Worm (Caenorhabditis elegans) whole organism, young adult: ENCODE data around the gene clec-254.

ENCODE experiments used
- B0019.2 ChIP-seq: fragments of 200-800 bp; sonication (Bioruptor generic); conservative IDR thresholded peaks from 2 replicates; pipeline ENCODE4 v1.3.6; 2022; ENCODE audit warnings: missing genetic modification reagents, missing genetic modification characterization, missing compliant biosample characterization
- B0035.1 ChIP-seq: sonication (generic microtip); optimal IDR thresholded peaks from 2 replicates; lab custom pipeline; 2016; ENCODE audit warnings: missing genetic modification characterization, mild to moderate bottlenecking, missing compliant biosample characterization, missing genotype, missing genetic modification reagents
- F37B4.10 ChIP-seq: fragments of 200-800 bp; sonication (Bioruptor generic); IDR thresholded peaks from 2 replicates; pipeline ENCODE4 v1.3.6; 2022; ENCODE audit warnings: missing genetic modification characterization, missing compliant biosample characterization
- Y56A3A.18 ChIP-seq: fragments of 200-800 bp; sonication (Bioruptor generic); IDR thresholded peaks from 2 replicates; pipeline ENCODE4 v1.3.6; 2022; ENCODE audit warnings: missing genetic modification reagents, missing genetic modification characterization, missing compliant biosample characterization
- Y95B8A.8 ChIP-seq: fragments of 200-800 bp; sonication (Bioruptor generic); IDR thresholded peaks from 2 replicates; pipeline ENCODE4 v1.3.6; 2022; ENCODE audit warnings: missing genetic modification reagents, missing genetic modification characterization, missing compliant biosample characterization
- ZK185.1 ChIP-seq: sonication (generic microtip); optimal IDR thresholded peaks from 2 replicates; lab custom pipeline; 2016; ENCODE audit warnings: mild to moderate bottlenecking, missing genetic modification characterization, missing compliant biosample characterization; ENCODE audit not compliant: poor library complexity, severe bottlenecking
- aptf-3 ChIP-seq: fragments of 200-800 bp; sonication (Bioruptor generic); IDR thresholded peaks from 2 replicates; pipeline ENCODE4 v1.3.6; 2022; ENCODE audit warnings: missing genetic modification characterization, missing compliant biosample characterization
- attf-3 ChIP-seq: fragments of 200-800 bp; sonication (Bioruptor generic); conservative IDR thresholded peaks from 2 replicates; pipeline ENCODE4 v1.3.6; 2022; ENCODE audit warnings: missing genetic modification reagents, missing genetic modification characterization, missing compliant biosample characterization
- attf-6 ChIP-seq: fragments of 200-800 bp; sonication (Bioruptor generic); IDR thresholded peaks from 2 replicates; pipeline ENCODE4 v1.3.6; 2022; ENCODE audit warnings: missing genetic modification reagents, missing genetic modification characterization, missing compliant biosample characterization
- bed-2 ChIP-seq: fragments of 200-800 bp; sonication (Bioruptor generic); IDR thresholded peaks from 2 replicates; pipeline ENCODE4 v1.3.6; 2022; ENCODE audit warnings: missing genetic modification reagents, missing genetic modification characterization, missing compliant biosample characterization
- cebp-1 ChIP-seq, 2 experiments: fragments of 200-800 bp in 1 of 2; sonication (Bioruptor generic) in 1 of 2; sonication (generic microtip) in 1 of 2; IDR thresholded peaks in 1 of 2; optimal IDR thresholded peaks in 1 of 2; 2 replicates each; pipeline versions ENCODE4 v1.3.6 to Lab custom; 2017 to 2022; ENCODE audit warnings: missing compliant biosample characterization in 2 of 2, missing genetic modification characterization in 2 of 2, mild to moderate bottlenecking in 1 of 2, missing genetic modification reagents in 1 of 2, moderate library complexity in 1 of 2
- ceh-79 ChIP-seq: sonication (generic microtip); optimal IDR thresholded peaks from 2 replicates; lab custom pipeline; 2017; ENCODE audit warnings: mild to moderate bottlenecking, missing genetic modification characterization, missing compliant biosample characterization
- die-1 ChIP-seq: sonication (generic microtip); optimal IDR thresholded peaks from 2 replicates; lab custom pipeline; 2016; ENCODE audit warnings: missing genotype, mild to moderate bottlenecking, missing genetic modification characterization, missing compliant biosample characterization
- dox-1 ChIP-seq: fragments of 200-800 bp; sonication (Bioruptor generic); IDR thresholded peaks from 2 replicates; pipeline ENCODE4 v1.3.6; 2022; ENCODE audit warnings: missing genetic modification reagents, missing genetic modification characterization, missing compliant biosample characterization
- egl-18 ChIP-seq: fragments of 200-800 bp; sonication (Bioruptor generic); IDR thresholded peaks from 2 replicates; pipeline ENCODE4 v1.3.6; 2022; ENCODE audit warnings: missing genetic modification reagents, missing genetic modification characterization, missing compliant biosample characterization
- fkh-3 ChIP-seq: sonication (generic microtip); optimal IDR thresholded peaks from 2 replicates; lab custom pipeline; 2016; ENCODE audit warnings: mild to moderate bottlenecking, missing genetic modification characterization, missing compliant biosample characterization
- hsf-1 ChIP-seq: fragments of 200-800 bp; sonication (Bioruptor generic); IDR thresholded peaks from 2 replicates; pipeline ENCODE4 v1.3.6; 2022; ENCODE audit warnings: missing genetic modification reagents, missing genetic modification characterization, missing compliant biosample characterization
- let-607 ChIP-seq, 2 experiments: fragments of 200-800 bp in 1 of 2; sonication (Bioruptor generic) in 1 of 2; sonication (generic microtip) in 1 of 2; optimal IDR thresholded peaks; 2 replicates each; lab custom pipeline; 2016 to 2018; ENCODE audit warnings: mild to moderate bottlenecking in 2 of 2, missing compliant biosample characterization in 2 of 2, missing genetic modification characterization in 2 of 2, moderate library complexity in 2 of 2, missing genotype in 1 of 2
- lin-26 ChIP-seq: fragments of 200-800 bp; sonication (Bioruptor generic); IDR thresholded peaks from 2 replicates; pipeline ENCODE4 v1.3.6; 2022; ENCODE audit warnings: missing genetic modification reagents, missing genetic modification characterization, missing compliant biosample characterization
- lin-40 ChIP-seq: sonication (generic microtip); optimal IDR thresholded peaks from 2 replicates; lab custom pipeline; 2016; ENCODE audit warnings: missing genetic modification characterization, mild to moderate bottlenecking, missing compliant biosample characterization, missing genotype, missing genetic modification reagents
- madf-10 ChIP-seq: sonication (generic microtip); optimal IDR thresholded peaks from 2 replicates; lab custom pipeline; 2016; ENCODE audit warnings: mild to moderate bottlenecking, missing genetic modification characterization, missing compliant biosample characterization
- mxl-1 ChIP-seq: sonication (generic microtip); optimal IDR thresholded peaks from 2 replicates; lab custom pipeline; 2016; ENCODE audit warnings: missing genetic modification characterization, missing compliant biosample characterization
- nfya-1 ChIP-seq: sonication (generic microtip); optimal IDR thresholded peaks from 2 replicates; lab custom pipeline; 2017; ENCODE audit warnings: antibody characterized with exemption, missing compliant biosample characterization, missing genetic modification characterization, borderline replicate concordance; ENCODE audit not compliant: insufficient read depth
- nhr-120 ChIP-seq: fragments of 200-800 bp; sonication (Bioruptor generic); IDR thresholded peaks from 2 replicates; pipeline ENCODE4 v1.3.6; 2022; ENCODE audit warnings: missing genetic modification characterization, missing compliant biosample characterization
- nhr-179 ChIP-seq: sonication (generic microtip); optimal IDR thresholded peaks from 2 replicates; lab custom pipeline; 2016; ENCODE audit warnings: mild to moderate bottlenecking, missing genetic modification characterization, missing compliant biosample characterization
- pbrm-1 ChIP-seq: fragments of 200-800 bp; sonication (Bioruptor generic); IDR thresholded peaks from 2 replicates; pipeline ENCODE4 v1.3.6; 2022; ENCODE audit warnings: missing genetic modification reagents, missing genetic modification characterization, missing compliant biosample characterization
- pha-4 ChIP-seq: fragments of 150-350 bp; sonication (generic microtip); optimal IDR thresholded peaks from 2 replicates; lab custom pipeline; 2014; ENCODE audit warnings: missing biosample characterization, missing genetic modification reagents, missing genetic modification characterization
- rcor-1 ChIP-seq: fragments of 200-800 bp; sonication (Bioruptor generic); IDR thresholded peaks from 2 replicates; pipeline ENCODE4 v1.3.6; 2022; ENCODE audit warnings: missing genetic modification reagents, missing genetic modification characterization, missing compliant biosample characterization
- repo-1 ChIP-seq: sonication (generic microtip); optimal IDR thresholded peaks from 2 replicates; lab custom pipeline; 2017; ENCODE audit warnings: mild to moderate bottlenecking, missing genetic modification characterization, missing compliant biosample characterization
- snpc-1.1 ChIP-seq: sonication (generic microtip); optimal IDR thresholded peaks from 2 replicates; lab custom pipeline; 2017; ENCODE audit warnings: missing genetic modification characterization, mild to moderate bottlenecking, missing compliant biosample characterization, antibody characterized with exemption, moderate library complexity, missing genotype, missing genetic modification reagents; ENCODE audit not compliant: insufficient read depth
- sptf-2 ChIP-seq: fragments of 200-800 bp; sonication (Bioruptor generic); optimal IDR thresholded peaks from 2 replicates; lab custom pipeline; 2018; ENCODE audit warnings: mild to moderate bottlenecking, missing genetic modification characterization, missing compliant biosample characterization
- tlf-1 ChIP-seq: fragments of 200-800 bp; sonication (Bioruptor generic); optimal IDR thresholded peaks from 2 replicates; lab custom pipeline; 2018; ENCODE audit warnings: mild to moderate bottlenecking, missing genetic modification characterization, missing compliant biosample characterization
- unc-62 ChIP-seq: fragments of 150-350 bp; optimal IDR thresholded peaks from 2 replicates; lab custom pipeline; 2014; ENCODE audit warnings: missing biosample characterization, missing genetic modification reagents, missing genetic modification characterization
- zfh-2 ChIP-seq: fragments of 200-800 bp; sonication (Bioruptor generic); conservative IDR thresholded peaks from 2 replicates; pipeline ENCODE4 v1.3.6; 2022; ENCODE audit warnings: missing genetic modification reagents, missing genetic modification characterization, missing compliant biosample characterization
- ztf-6 ChIP-seq: fragments of 200-800 bp; sonication (Bioruptor generic); IDR thresholded peaks from 2 replicates; pipeline ENCODE4 v1.3.6; 2022; ENCODE audit warnings: missing genetic modification reagents, missing genetic modification characterization, missing compliant biosample characterization

Gene clec-254

DNA sequence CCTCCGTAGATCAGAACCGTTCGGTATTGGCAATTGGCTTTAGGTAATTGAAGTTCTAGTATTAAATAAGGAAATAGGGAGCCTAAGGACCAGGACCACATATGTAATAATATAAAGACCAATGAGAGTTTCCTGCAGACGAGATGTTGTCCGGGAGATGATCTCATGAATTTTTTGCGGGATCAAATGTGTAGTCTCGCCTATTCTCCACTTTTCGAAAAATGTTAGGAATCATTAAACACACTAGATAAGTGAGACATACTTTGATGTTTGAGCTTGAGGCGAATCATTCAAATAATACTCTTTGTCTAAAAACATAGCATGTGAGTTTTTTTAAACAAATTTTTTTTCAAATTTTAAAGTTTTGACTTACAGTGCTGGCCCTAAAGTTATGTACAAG lies 1.2 kb downstream of the clec-254 start, which contains the start of gene F11D11.6:
Gene F11D11.6 (minus strand): TSS at position 101 of the 400 bp plus-strand sequence.
- TF ChIP-seq let-607 (tag; optimal IDR thresholded peaks at IDR 0.05; lab: Kevin White, UChicago) = no peak
- no peak for TF ChIP-seq bed-2 (GFP tag; lab: Robert Waterston, UW)
- no peak for TF ChIP-seq hsf-1
- no peak for TF ChIP-seq B0035.1
- no peak for TF ChIP-seq ztf-6 (GFP tag; lab: Robert Waterston, UW)
- no peak for TF ChIP-seq ceh-79 (tag; lab: Kevin White, UChicago)
- no peak for TF ChIP-seq egl-18
- TF ChIP-seq fkh-3 (tag; lab: Kevin White, UChicago) = no peak
- no peak for TF ChIP-seq die-1
- TF ChIP-seq attf-6 (GFP tag; lab: Robert Waterston, UW) = no peak
- no peak for TF ChIP-seq pha-4 (tag; lab: Kevin White, UChicago)
- no peak for TF ChIP-seq snpc-1.1

DNA sequence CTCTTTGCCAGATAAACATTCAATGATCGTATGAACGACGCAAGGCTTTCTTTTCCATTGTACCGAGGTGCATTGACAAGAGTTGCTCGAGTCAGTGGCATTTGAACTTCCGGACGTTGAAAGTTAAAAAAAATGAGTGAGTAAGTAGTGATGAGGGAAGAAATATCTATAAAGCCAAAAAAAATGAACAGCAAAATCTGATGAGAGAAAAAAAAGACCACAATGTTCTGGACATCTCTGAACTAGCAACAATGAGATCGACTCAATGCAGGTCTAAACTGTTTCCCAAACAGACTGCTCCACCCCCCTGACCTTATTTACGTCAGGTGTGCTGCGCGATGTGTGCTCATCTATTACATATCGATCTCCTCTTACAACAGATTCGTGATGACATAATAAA lies 3.8 kb downstream of the clec-254 start, which contains the start of the genes F11D11.21 and F11D11.12:
Gene F11D11.21 (minus strand): TSS at position 101 of the 400 bp plus-strand sequence.
Gene F11D11.12 (minus strand): TSS at position 238 of the 400 bp plus-strand sequence.
- no peak for TF ChIP-seq nfya-1 (tag; lab: Kevin White, UChicago)
- no peak for TF ChIP-seq tlf-1 (GFP tag; lab: Kevin White, UChicago)
- no peak for TF ChIP-seq unc-62 (GFP tag; lab: Kevin White, UChicago)
- no peak for TF ChIP-seq aptf-3 (GFP tag; lab: Robert Waterston, UW)
- TF ChIP-seq lin-26 (GFP tag; lab: Robert Waterston, UW) = no peak
- TF ChIP-seq Y56A3A.18 = no peak
- TF ChIP-seq, all 124 proteins: peak for 0

ce11 chrV:18748726-18749125 lies 5.5 kb downstream of the clec-254 start, which contains the start of gene clec-252:
Gene clec-252 (minus strand): TSS chrV:18748826.
- TF ChIP-seq ZK185.1 (no peak), attf-3 (no peak), B0019.2 (GFP tag; lab: Robert Waterston, UW) (no peak), cebp-1 (GFP tag; IDR thresholded peaks at IDR 0.05; lab: Robert Waterston, UW) (no peak), cebp-1 (tag; optimal IDR thresholded peaks at IDR 0.05; lab: Kevin White, UChicago) (no peak), F37B4.10 (GFP tag; lab: Robert Waterston, UW) (no peak), madf-10 (tag; lab: Kevin White, UChicago) (no peak), nhr-179 (no peak), rcor-1 (no peak), pbrm-1 (GFP tag; lab: Robert Waterston, UW) (no peak), nhr-120 (GFP tag; lab: Robert Waterston, UW) (no peak), lin-40 (tag; lab: Kevin White, UChicago) (no peak), sptf-2 (no peak), mxl-1 (tag; lab: Kevin White, UChicago) (no peak), repo-1 (tag; lab: Kevin White, UChicago) (no peak)

ce11 chrV:18746937-18747660 lies 7.1 kb downstream of the clec-254 start, which contains the start of gene clec-251:
Gene clec-251 (minus strand): TSS chrV:18746987.
- TF ChIP-seq dox-1 (GFP tag; lab: Robert Waterston, UW) = 0 out of 2 replicates have a peak, but pooled peaks have one; percentile 9
- no peak for TF ChIP-seq Y95B8A.8 (GFP tag; lab: Robert Waterston, UW)
- TF ChIP-seq zfh-2 (GFP tag; lab: Robert Waterston, UW) = peak; percentile 77; the same call in 1 of the 2 replicates
